Worm (Caenorhabditis elegans) whole organism, young adult: ENCODE data around the gene dhs-12.

Experiments used
- C17E4.6 ChIP-seq: fragments of 200-800 bp; sonication (Bioruptor generic); IDR thresholded peaks from 2 replicates; pipeline ENCODE4 v1.3.6; 2022; ENCODE audit warnings: missing genetic modification reagents, missing genetic modification characterization, missing compliant biosample characterization
- F22D6.2 ChIP-seq: sonication (generic microtip); optimal IDR thresholded peaks from 2 replicates; lab custom pipeline; 2016; ENCODE audit warnings: mild to moderate bottlenecking, missing genetic modification characterization, missing compliant biosample characterization
- F33H1.4 ChIP-seq: fragments of 200-800 bp; sonication (Bioruptor generic); IDR thresholded peaks from 2 replicates; pipeline ENCODE4 v1.3.6; 2022; ENCODE audit warnings: missing genetic modification reagents, missing genetic modification characterization, missing compliant biosample characterization
- Y79H2A.3 ChIP-seq: fragments of 200-800 bp; sonication (Bioruptor generic); conservative IDR thresholded peaks from 2 replicates; pipeline ENCODE4 v1.3.6; 2022; ENCODE audit warnings: missing genetic modification reagents, missing genetic modification characterization, missing compliant biosample characterization
- ama-1 ChIP-seq, 3 experiments: fragments of 150-350 bp in 1 of 3; sonication (generic microtip) in 2 of 3; optimal IDR thresholded peaks; 2 replicates each; lab custom pipeline; 2014 to 2018; ENCODE audit warnings: missing biosample characterization in 2 of 3, missing genetic modification characterization in 2 of 3, missing genetic modification reagents in 2 of 3
- dox-1 ChIP-seq: fragments of 200-800 bp; sonication (Bioruptor generic); IDR thresholded peaks from 2 replicates; pipeline ENCODE4 v1.3.6; 2022; ENCODE audit warnings: missing genetic modification reagents, missing genetic modification characterization, missing compliant biosample characterization
- dpl-1 ChIP-seq: fragments of 150-350 bp; optimal IDR thresholded peaks from 2 replicates; lab custom pipeline; 2014; ENCODE audit warnings: missing biosample characterization, missing genetic modification reagents, missing genetic modification characterization
- efl-1 ChIP-seq: fragments of 150-350 bp; optimal IDR thresholded peaks from 2 replicates; lab custom pipeline; 2014; ENCODE audit warnings: missing biosample characterization, missing genetic modification reagents, missing genetic modification characterization
- hmg-1.2 ChIP-seq: fragments of 200-800 bp; sonication (Bioruptor generic); IDR thresholded peaks from 2 replicates; pipeline ENCODE4 v1.3.6; 2022; ENCODE audit warnings: missing genetic modification reagents, missing genetic modification characterization, missing compliant biosample characterization
- snpc-3.4 ChIP-seq: sonication (generic microtip); optimal IDR thresholded peaks from 2 replicates; lab custom pipeline; 2017; ENCODE audit warnings: missing genetic modification characterization, mild to moderate bottlenecking, missing compliant biosample characterization, antibody characterized with exemption, moderate library complexity, missing genotype, missing genetic modification reagents
- sptf-2 ChIP-seq: fragments of 200-800 bp; sonication (Bioruptor generic); optimal IDR thresholded peaks from 2 replicates; lab custom pipeline; 2018; ENCODE audit warnings: mild to moderate bottlenecking, missing genetic modification characterization, missing compliant biosample characterization
- ztf-3 ChIP-seq: fragments of 200-800 bp; sonication (Bioruptor generic); optimal IDR thresholded peaks from 2 replicates; lab custom pipeline; 2018; ENCODE audit warnings: mild to moderate bottlenecking, missing genetic modification characterization, missing compliant biosample characterization
- ztf-6 ChIP-seq: fragments of 200-800 bp; sonication (Bioruptor generic); IDR thresholded peaks from 2 replicates; pipeline ENCODE4 v1.3.6; 2022; ENCODE audit warnings: missing genetic modification reagents, missing genetic modification characterization, missing compliant biosample characterization

ce11 chrIV:10141930-10142505 is at the start of gene dhs-12, which contains the start of the genes gst-2 and gst-4:
- TF ChIP-seq F33H1.4 (GFP tag; lab: Robert Waterston, UW) (no peak), F22D6.2 (tag; lab: Kevin White, UChicago) (no peak), Y79H2A.3 (GFP tag; lab: Robert Waterston, UW) (no peak), hmg-1.2 (GFP tag; lab: Robert Waterston, UW) (no peak), ztf-3 (GFP tag; lab: Kevin White, UChicago) (no peak), efl-1 (no peak), snpc-3.4 (no peak), sptf-2 (no peak), ama-1 (optimal IDR thresholded peaks at IDR 0.05; lab: Kevin White, UChicago) (no peak), ama-1 (GFP tag; optimal IDR thresholded peaks at IDR 0.05; lab: Kevin White, UChicago) (no peak), dox-1 (GFP tag; lab: Robert Waterston, UW) (no peak), dpl-1 (GFP tag; lab: Kevin White, UChicago) (no peak), C17E4.6 (GFP tag; lab: Robert Waterston, UW) (no peak), ztf-6 (no peak)
